Worm (Caenorhabditis elegans) whole organism, L2 larva: Measurements from ENCODE around the gene C04C3.6.
"Not testable (repeated sequence)": the region's sequence is repeated elsewhere in the genome, so short reads cannot be mapped to it uniquely, and the experiment has no call there.

Source experiments
- C34F6.9 ChIP-seq: fragments of 150-350 bp; optimal IDR thresholded peaks from 2 replicates; lab custom pipeline; 2014; ENCODE audit warnings: missing biosample characterization, missing genetic modification characterization
- F13H6.1 ChIP-seq: sonication (generic microtip); optimal IDR thresholded peaks from 2 replicates; lab custom pipeline; 2016; ENCODE audit warnings: missing genetic modification characterization, missing compliant biosample characterization
- R02D3.7 ChIP-seq: fragments of 150-350 bp; optimal IDR thresholded peaks from 2 replicates; lab custom pipeline; 2014; ENCODE audit warnings: missing biosample characterization, missing genetic modification characterization
- ceh-16 ChIP-seq: fragments of 150-350 bp; optimal IDR thresholded peaks from 2 replicates; lab custom pipeline; 2014; ENCODE audit warnings: missing biosample characterization, missing genetic modification characterization
- crh-2 ChIP-seq: sonication (generic microtip); optimal IDR thresholded peaks from 2 replicates; lab custom pipeline; 2017; ENCODE audit warnings: missing biosample characterization, missing genetic modification characterization
- dmd-4 ChIP-seq: sonication (generic microtip); optimal IDR thresholded peaks from 2 replicates; lab custom pipeline; 2017; ENCODE audit warnings: missing biosample characterization, missing genetic modification characterization
- egl-27 ChIP-seq: sonication (generic microtip); optimal IDR thresholded peaks from 3 replicates; lab custom pipeline; 2017; ENCODE audit warnings: missing biosample characterization, missing genetic modification reagents, missing genetic modification characterization
- elt-1 ChIP-seq: fragments of 150-350 bp; optimal IDR thresholded peaks from 2 replicates; lab custom pipeline; 2014; ENCODE audit warnings: missing biosample characterization, missing genetic modification characterization
- elt-3 ChIP-seq: sonication (generic microtip); optimal IDR thresholded peaks from 2 replicates; lab custom pipeline; 2017; ENCODE audit warnings: missing biosample characterization, missing genetic modification characterization
- fos-1 ChIP-seq: fragments of 150-350 bp; optimal IDR thresholded peaks from 2 replicates; lab custom pipeline; 2014; ENCODE audit warnings: missing biosample characterization, missing genetic modification characterization
- gmeb-1 ChIP-seq: fragments of 150-350 bp; optimal IDR thresholded peaks from 2 replicates; lab custom pipeline; 2014; ENCODE audit warnings: missing biosample characterization, missing genetic modification characterization
- lin-11 ChIP-seq: fragments of 150-350 bp; sonication (generic microtip); optimal IDR thresholded peaks from 2 replicates; lab custom pipeline; 2014; ENCODE audit warnings: missing biosample characterization, missing genetic modification characterization, inconsistent platforms, mixed read lengths
- lin-13 ChIP-seq: fragments of 150-350 bp; optimal IDR thresholded peaks from 2 replicates; lab custom pipeline; 2014; ENCODE audit warnings: missing biosample characterization, missing genetic modification reagents, missing genetic modification characterization
- lin-39 ChIP-seq: fragments of 150-350 bp; optimal IDR thresholded peaks from 2 replicates; lab custom pipeline; 2014; ENCODE audit warnings: missing biosample characterization, missing genetic modification reagents, missing genetic modification characterization
- lsy-2 ChIP-seq, 2 experiments: fragments of 150-350 bp in 1 of 2; sonication (generic microtip) in 1 of 2; optimal IDR thresholded peaks; 2 replicates each; lab custom pipeline; 2014 to 2017; ENCODE audit warnings: missing biosample characterization in 2 of 2, missing genetic modification characterization in 2 of 2
- mdl-1 ChIP-seq, 2 experiments: fragments of 150-350 bp in 1 of 2; sonication (generic microtip) in 1 of 2; optimal IDR thresholded peaks; 2 replicates each; lab custom pipeline; 2017; ENCODE audit warnings: missing biosample characterization in 2 of 2, missing genetic modification characterization in 2 of 2
- nhr-10 ChIP-seq: sonication (generic microtip); optimal IDR thresholded peaks from 2 replicates; lab custom pipeline; 2017; ENCODE audit warnings: missing biosample characterization, missing genetic modification characterization
- nhr-11 ChIP-seq: fragments of 150-350 bp; optimal IDR thresholded peaks from 2 replicates; lab custom pipeline; 2014; ENCODE audit warnings: missing biosample characterization, missing genetic modification characterization
- nhr-12 ChIP-seq: fragments of 150-350 bp; optimal IDR thresholded peaks from 2 replicates; lab custom pipeline; 2014; ENCODE audit warnings: missing biosample characterization, missing genetic modification characterization
- nhr-129 ChIP-seq: fragments of 150-350 bp; optimal IDR thresholded peaks from 2 replicates; lab custom pipeline; 2014; ENCODE audit warnings: missing biosample characterization, missing genetic modification characterization
- nhr-21 ChIP-seq: fragments of 150-350 bp; optimal IDR thresholded peaks from 2 replicates; lab custom pipeline; 2014; ENCODE audit warnings: missing biosample characterization, missing genetic modification characterization
- nhr-25 ChIP-seq: fragments of 150-350 bp; sonication (generic microtip); optimal IDR thresholded peaks from 3 replicates; lab custom pipeline; 2014; ENCODE audit warnings: missing biosample characterization, missing genetic modification characterization
- nhr-77 ChIP-seq: fragments of 150-350 bp; optimal IDR thresholded peaks from 2 replicates; lab custom pipeline; 2014; ENCODE audit warnings: missing biosample characterization, missing genetic modification characterization
- sem-4 ChIP-seq: fragments of 150-350 bp; optimal IDR thresholded peaks from 2 replicates; lab custom pipeline; 2014; ENCODE audit warnings: missing biosample characterization, missing genetic modification reagents, missing genetic modification characterization
- sma-3 ChIP-seq: sonication (generic microtip); optimal IDR thresholded peaks from 2 replicates; lab custom pipeline; 2016; ENCODE audit warnings: missing genetic modification reagents, missing genetic modification characterization, missing compliant biosample characterization
- sma-9 ChIP-seq, 2 experiments: fragments of 150-350 bp in 1 of 2; sonication (generic microtip) in 1 of 2; optimal IDR thresholded peaks; 2 replicates each; lab custom pipeline; 2014 to 2016; ENCODE audit warnings: missing genetic modification characterization in 2 of 2, mild to moderate bottlenecking in 1 of 2, missing biosample characterization in 1 of 2, missing compliant biosample characterization in 1 of 2, missing genetic modification reagents in 1 of 2, moderate library complexity in 1 of 2
- snpc-4 ChIP-seq: fragments of 150-350 bp; optimal IDR thresholded peaks from 2 replicates; lab custom pipeline; 2014; ENCODE audit warnings: missing biosample characterization, missing genetic modification characterization
- unc-39 ChIP-seq: fragments of 150-350 bp; optimal IDR thresholded peaks from 2 replicates; lab custom pipeline; 2014; ENCODE audit warnings: missing biosample characterization, missing genetic modification characterization
- unc-55 ChIP-seq: fragments of 150-350 bp; sonication (generic microtip); optimal IDR thresholded peaks from 3 replicates; lab custom pipeline; 2014; ENCODE audit warnings: missing biosample characterization, missing genetic modification reagents, missing genetic modification characterization
- zag-1 ChIP-seq: fragments of 150-350 bp; optimal IDR thresholded peaks from 2 replicates; lab custom pipeline; 2014; ENCODE audit warnings: missing biosample characterization, missing genetic modification characterization
- ztf-1 ChIP-seq: fragments of 200-800 bp; sonication (Bioruptor generic); conservative IDR thresholded peaks from 2 replicates; pipeline ENCODE4 v1.3.6; 2022; ENCODE audit warnings: missing genetic modification characterization, missing compliant biosample characterization
- ztf-11 ChIP-seq: sonication (generic microtip); optimal IDR thresholded peaks from 2 replicates; lab custom pipeline; 2017; ENCODE audit warnings: missing biosample characterization, missing genetic modification characterization
- ztf-4 ChIP-seq: fragments of 150-350 bp; optimal IDR thresholded peaks from 2 replicates; lab custom pipeline; 2014; ENCODE audit warnings: missing biosample characterization, missing genetic modification characterization

Gene C04C3.6

DNA sequence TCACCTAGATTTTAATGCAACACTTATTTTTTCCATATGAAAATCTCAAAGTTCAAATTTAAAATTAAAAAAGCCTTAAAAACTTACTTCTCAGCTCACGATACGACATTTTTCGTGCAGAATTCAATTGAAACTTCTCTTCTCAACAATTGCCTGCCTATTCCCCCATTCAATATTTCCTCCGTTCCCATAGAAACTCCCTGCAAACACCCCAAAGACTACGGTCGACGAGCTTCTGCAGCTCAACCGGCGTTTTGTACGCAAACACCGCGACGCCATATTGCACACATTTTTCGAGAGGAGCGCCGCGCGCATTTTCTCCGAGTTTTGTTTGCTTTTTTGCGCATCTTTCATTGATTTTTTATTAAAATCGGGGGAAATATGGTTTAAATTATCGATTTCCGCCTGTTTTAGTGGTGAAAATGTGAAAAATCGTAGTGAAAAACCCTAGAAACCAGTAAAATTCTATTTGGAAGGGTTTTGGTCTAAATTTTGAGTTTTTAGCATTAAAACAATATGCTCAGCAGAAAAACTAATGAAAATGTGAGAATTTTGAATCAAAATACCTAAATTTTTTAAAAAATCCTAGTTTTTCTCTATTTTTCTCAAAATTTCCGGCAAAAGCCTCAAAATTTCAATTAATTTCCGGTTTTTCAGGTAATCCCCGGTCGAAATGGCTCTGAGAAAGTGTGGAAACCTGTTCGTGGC lies 23.2 kb downstream of the C04C3.6 start, which contains the start of the genes dyf-3 and pdhb-1:
TSS of gene dyf-3 (minus strand) at position 217 of the 708 bp plus-strand sequence.
TSS of gene pdhb-1 (plus strand) at position 658 of the 708 bp plus-strand sequence.
- TF ChIP-seq elt-3: no peak
- TF ChIP-seq ztf-4 (tag; lab: Kevin White, UChicago): no peak
- TF ChIP-seq lin-13: no peak
- TF ChIP-seq mdl-1 (tag; optimal IDR thresholded peaks at IDR 0.05; lab: Kevin White, UChicago): no peak
- no peak for TF ChIP-seq sem-4
- peak; percentile 20 for TF ChIP-seq F13H6.1 (tag; lab: Kevin White, UChicago)
- TF ChIP-seq nhr-77 (tag; lab: Kevin White, UChicago): no peak
- no peak for TF ChIP-seq nhr-11
- TF ChIP-seq gmeb-1: peak; percentile 9
- peak; percentile 19 for TF ChIP-seq nhr-129 (tag; lab: Kevin White, UChicago)
- TF ChIP-seq nhr-12 (tag; lab: Kevin White, UChicago): no peak
- no peak for TF ChIP-seq dmd-4
- no peak for TF ChIP-seq egl-27 (tag; lab: Kevin White, UChicago)
- TF ChIP-seq sma-3 (GFP tag; lab: Kevin White, UChicago): no peak
- peak; percentile 46 for TF ChIP-seq unc-55 (GFP tag; lab: Kevin White, UChicago)
- TF ChIP-seq unc-39 (tag; lab: Kevin White, UChicago): no peak
- TF ChIP-seq ceh-16: no peak
- TF ChIP-seq C34F6.9 (tag; lab: Kevin White, UChicago): no peak
- TF ChIP-seq R02D3.7 (tag; lab: Kevin White, UChicago): no peak
- peak; percentile 78 to 95 for TF ChIP-seq lsy-2 (tag; optimal IDR thresholded peaks at IDR 0.05; lab: Kevin White, UChicago)
- peak; percentile 24 for TF ChIP-seq lin-11 (tag; lab: Kevin White, UChicago)
- no peak for TF ChIP-seq crh-2 (tag; lab: Kevin White, UChicago)
- no peak for TF ChIP-seq nhr-10
- no peak for TF ChIP-seq ztf-1 (GFP tag; lab: Robert Waterston, UW)

DNA sequence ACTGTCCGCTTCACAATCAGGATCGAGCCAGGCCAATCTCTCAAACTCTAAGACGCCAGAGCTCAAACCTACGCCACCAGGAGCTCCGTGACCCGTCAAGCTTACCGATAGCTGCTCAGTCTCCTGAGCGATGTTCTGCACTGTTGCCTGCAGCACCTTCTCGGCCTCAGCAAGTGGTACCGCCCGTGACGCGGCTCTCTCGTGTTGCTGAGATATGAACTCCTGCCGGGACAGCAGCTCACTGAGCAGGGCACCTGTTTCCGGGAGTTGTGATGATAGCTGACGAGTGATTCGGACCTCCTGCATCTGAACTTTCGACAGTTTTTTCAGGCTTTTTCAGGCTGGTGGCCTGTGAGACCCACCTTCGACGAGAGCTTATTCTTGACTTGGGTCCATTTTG lies 24.3 kb downstream of the C04C3.6 start:
- TF ChIP-seq elt-1 (tag; lab: Kevin White, UChicago) (no peak), nhr-21 (tag; lab: Kevin White, UChicago) (no peak), lsy-2 (tag; optimal IDR thresholded peaks at IDR 0.05; lab: Kevin White, UChicago) (no peak), mdl-1 (tag; optimal IDR thresholded peaks at IDR 0.05; lab: Kevin White, UChicago) (no peak), lin-39 (tag; lab: Kevin White, UChicago) (no peak), lin-13 (no peak), snpc-4 (tag; lab: Kevin White, UChicago) (no peak), unc-55 (GFP tag; lab: Kevin White, UChicago) (no peak), ztf-11 (tag; lab: Kevin White, UChicago) (no peak), ztf-4 (tag; lab: Kevin White, UChicago) (no peak), sma-9 (GFP tag; optimal IDR thresholded peaks at IDR 0.05; lab: Kevin White, UChicago) (no peak), sma-9 (tag; optimal IDR thresholded peaks at IDR 0.05; lab: Kevin White, UChicago) (no peak), zag-1 (no peak), nhr-25 (tag; lab: Kevin White, UChicago) (no peak), fos-1 (tag; lab: Kevin White, UChicago) (no peak), C34F6.9 (tag; lab: Kevin White, UChicago) (no peak), dmd-4 (no peak), elt-3 (no peak), F13H6.1 (tag; lab: Kevin White, UChicago) (no peak)

DNA sequence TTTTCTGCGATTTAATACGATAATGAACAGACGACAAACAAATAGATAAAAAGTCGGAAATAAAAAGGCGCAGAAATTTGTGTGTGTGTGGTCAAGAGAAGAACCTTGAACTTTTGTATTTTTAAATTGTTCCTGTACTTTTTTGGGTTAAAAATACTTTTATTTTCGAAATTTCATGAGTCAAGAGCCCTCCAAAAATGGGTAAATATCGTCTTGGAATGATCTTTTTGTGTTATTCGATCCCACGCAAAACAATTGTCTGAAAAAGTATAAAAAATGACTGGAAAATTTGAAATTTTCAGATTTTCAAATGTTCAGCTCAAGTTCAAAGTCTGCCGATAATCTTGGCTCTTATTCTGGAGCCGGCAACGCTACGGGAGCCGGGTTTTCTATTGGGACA lies 26.8 kb downstream of the C04C3.6 start, which contains the start of gene C04C3.14:
TSS of gene C04C3.14 (plus strand) at position 301 of the 400 bp plus-strand sequence.
- TF ChIP-seq unc-55 (GFP tag; lab: Kevin White, UChicago) (no peak), fos-1 (tag; lab: Kevin White, UChicago) (no peak), lin-11 (tag; lab: Kevin White, UChicago) (no peak)
- TF ChIP-seq, all 48 proteins: peak for 0

DNA sequence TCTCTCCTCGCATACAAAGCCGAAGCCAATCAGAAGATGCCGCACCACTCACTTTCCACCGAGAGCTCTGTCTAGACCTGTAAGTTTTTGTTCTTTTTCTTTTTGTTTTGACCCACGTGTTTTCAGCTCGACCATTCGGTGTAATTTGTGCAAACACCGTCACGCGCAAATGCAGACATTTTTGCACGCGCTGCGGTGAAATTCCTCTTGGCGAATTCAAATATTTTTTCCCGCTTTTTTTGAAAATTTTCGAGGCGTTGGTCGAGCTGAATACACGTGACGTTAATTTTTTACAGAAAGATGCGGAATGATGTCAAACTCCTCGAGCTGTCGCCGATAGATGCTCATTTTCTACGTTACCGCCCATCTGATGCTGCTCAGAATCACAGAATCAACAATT lies 28.4 kb downstream of the C04C3.6 start, which contains the start of gene C04C3.4:
TSS of gene C04C3.4 (plus strand) at position 301 of the 400 bp plus-strand sequence.
- TF ChIP-seq crh-2 (tag; lab: Kevin White, UChicago); sma-9 (GFP tag; optimal IDR thresholded peaks at IDR 0.05; lab: Kevin White, UChicago); sma-9 (tag; optimal IDR thresholded peaks at IDR 0.05; lab: Kevin White, UChicago); ceh-16: not testable (repeated sequence)
